Worm (Caenorhabditis elegans) whole organism, young adult: ENCODE data around the gene spop-1.

ENCODE experiments used
- B0019.2 ChIP-seq: fragments of 200-800 bp; sonication (Bioruptor generic); conservative IDR thresholded peaks from 2 replicates; pipeline ENCODE4 v1.3.6; 2022; ENCODE audit warnings: missing genetic modification reagents, missing genetic modification characterization, missing compliant biosample characterization
- B0261.1 ChIP-seq: sonication (generic microtip); optimal IDR thresholded peaks from 2 replicates; lab custom pipeline; 2016; ENCODE audit warnings: mild to moderate bottlenecking, missing genetic modification characterization, moderate library complexity, missing compliant biosample characterization
- B0336.3 ChIP-seq: fragments of 200-800 bp; sonication (Bioruptor generic); IDR thresholded peaks from 2 replicates; pipeline ENCODE4 v1.3.6; 2022; ENCODE audit warnings: missing genetic modification characterization, missing compliant biosample characterization
- C06A6.2 ChIP-seq: fragments of 200-800 bp; sonication (Bioruptor generic); conservative IDR thresholded peaks from 2 replicates; pipeline ENCODE4 v1.3.6; 2022; ENCODE audit warnings: missing genetic modification characterization, missing compliant biosample characterization
- D2030.7 ChIP-seq: fragments of 200-800 bp; sonication (Bioruptor generic); IDR thresholded peaks from 2 replicates; pipeline ENCODE4 v1.3.6; 2022; ENCODE audit warnings: missing genetic modification reagents, missing genetic modification characterization, missing compliant biosample characterization
- F10E7.11 ChIP-seq: sonication (generic microtip); optimal IDR thresholded peaks from 2 replicates; lab custom pipeline; 2017; ENCODE audit warnings: mild to moderate bottlenecking, missing genetic modification characterization, moderate library complexity, missing compliant biosample characterization
- F22D6.2 ChIP-seq: sonication (generic microtip); optimal IDR thresholded peaks from 2 replicates; lab custom pipeline; 2016; ENCODE audit warnings: mild to moderate bottlenecking, missing genetic modification characterization, missing compliant biosample characterization
- F37B4.10 ChIP-seq: fragments of 200-800 bp; sonication (Bioruptor generic); IDR thresholded peaks from 2 replicates; pipeline ENCODE4 v1.3.6; 2022; ENCODE audit warnings: missing genetic modification characterization, missing compliant biosample characterization
- F52B5.7 ChIP-seq: sonication (generic microtip); optimal IDR thresholded peaks from 2 replicates; lab custom pipeline; 2016; ENCODE audit warnings: mild to moderate bottlenecking, missing genetic modification characterization, missing compliant biosample characterization
- F55B11.4 ChIP-seq: sonication (generic microtip); optimal IDR thresholded peaks from 2 replicates; lab custom pipeline; 2016; ENCODE audit warnings: missing compliant biosample characterization, missing genetic modification characterization, borderline replicate concordance; ENCODE audit not compliant: insufficient read depth
- K11D2.4 ChIP-seq: fragments of 200-800 bp; sonication (Bioruptor generic); IDR thresholded peaks from 2 replicates; pipeline ENCODE4 v1.3.6; 2022; ENCODE audit warnings: missing genetic modification reagents, missing genetic modification characterization, missing compliant biosample characterization
- Y53F4B.3 ChIP-seq: fragments of 200-800 bp; sonication (Bioruptor generic); IDR thresholded peaks from 2 replicates; pipeline ENCODE4 v1.3.6; 2022; ENCODE audit warnings: missing genetic modification reagents, missing genetic modification characterization, missing compliant biosample characterization
- Y56A3A.18 ChIP-seq: fragments of 200-800 bp; sonication (Bioruptor generic); IDR thresholded peaks from 2 replicates; pipeline ENCODE4 v1.3.6; 2022; ENCODE audit warnings: missing genetic modification reagents, missing genetic modification characterization, missing compliant biosample characterization
- aptf-2 ChIP-seq: fragments of 200-800 bp; sonication (Bioruptor generic); conservative IDR thresholded peaks from 2 replicates; pipeline ENCODE4 v1.3.6; 2022; ENCODE audit warnings: missing genetic modification reagents, missing genetic modification characterization, missing compliant biosample characterization
- athp-1 ChIP-seq: sonication (generic microtip); optimal IDR thresholded peaks from 2 replicates; lab custom pipeline; 2017; ENCODE audit warnings: mild to moderate bottlenecking, missing genetic modification characterization, missing compliant biosample characterization
- attf-6 ChIP-seq: fragments of 200-800 bp; sonication (Bioruptor generic); IDR thresholded peaks from 2 replicates; pipeline ENCODE4 v1.3.6; 2022; ENCODE audit warnings: missing genetic modification reagents, missing genetic modification characterization, missing compliant biosample characterization
- bed-1 ChIP-seq: fragments of 200-800 bp; sonication (Bioruptor generic); IDR thresholded peaks from 2 replicates; pipeline ENCODE4 v1.3.6; 2022; ENCODE audit warnings: missing genetic modification reagents, missing genetic modification characterization, missing compliant biosample characterization
- cebp-1 ChIP-seq, 2 experiments: fragments of 200-800 bp in 1 of 2; sonication (Bioruptor generic) in 1 of 2; sonication (generic microtip) in 1 of 2; IDR thresholded peaks in 1 of 2; optimal IDR thresholded peaks in 1 of 2; 2 replicates each; pipeline versions ENCODE4 v1.3.6 to Lab custom; 2017 to 2022; ENCODE audit warnings: missing compliant biosample characterization in 2 of 2, missing genetic modification characterization in 2 of 2, mild to moderate bottlenecking in 1 of 2, missing genetic modification reagents in 1 of 2, moderate library complexity in 1 of 2
- ceh-27 ChIP-seq: fragments of 200-800 bp; sonication (Bioruptor generic); optimal IDR thresholded peaks from 2 replicates; lab custom pipeline; 2018; ENCODE audit warnings: mild to moderate bottlenecking, missing genetic modification characterization, moderate library complexity, missing compliant biosample characterization
- ceh-58 ChIP-seq: fragments of 200-800 bp; sonication (Bioruptor generic); IDR thresholded peaks from 2 replicates; pipeline ENCODE4 v1.3.6; 2022; ENCODE audit warnings: missing genetic modification characterization, missing compliant biosample characterization
- ceh-79 ChIP-seq: sonication (generic microtip); optimal IDR thresholded peaks from 2 replicates; lab custom pipeline; 2017; ENCODE audit warnings: mild to moderate bottlenecking, missing genetic modification characterization, missing compliant biosample characterization
- ceh-91 ChIP-seq: fragments of 200-800 bp; sonication (Bioruptor generic); IDR thresholded peaks from 2 replicates; pipeline ENCODE4 v1.3.6; 2022; ENCODE audit warnings: missing genetic modification reagents, missing genetic modification characterization, missing compliant biosample characterization
- chd-7 ChIP-seq: sonication (generic microtip); optimal IDR thresholded peaks from 2 replicates; lab custom pipeline; 2016; ENCODE audit warnings: mild to moderate bottlenecking, missing genetic modification characterization, moderate library complexity, missing compliant biosample characterization
- efl-1 ChIP-seq: fragments of 150-350 bp; optimal IDR thresholded peaks from 2 replicates; lab custom pipeline; 2014; ENCODE audit warnings: missing biosample characterization, missing genetic modification reagents, missing genetic modification characterization
- egl-44 ChIP-seq: fragments of 200-800 bp; sonication (Bioruptor generic); IDR thresholded peaks from 2 replicates; pipeline ENCODE4 v1.3.6; 2022; ENCODE audit warnings: missing genetic modification reagents, missing genetic modification characterization, missing compliant biosample characterization
- gei-17 ChIP-seq: fragments of 200-800 bp; sonication (Bioruptor generic); optimal IDR thresholded peaks from 2 replicates; lab custom pipeline; 2018; ENCODE audit warnings: mild to moderate bottlenecking, missing genetic modification characterization, missing compliant biosample characterization
- hlh-26 ChIP-seq: fragments of 200-800 bp; sonication (Bioruptor generic); conservative IDR thresholded peaks from 2 replicates; pipeline ENCODE4 v1.3.6; 2022; ENCODE audit warnings: missing genetic modification reagents, missing genetic modification characterization, missing compliant biosample characterization
- hmg-1.2 ChIP-seq: fragments of 200-800 bp; sonication (Bioruptor generic); IDR thresholded peaks from 2 replicates; pipeline ENCODE4 v1.3.6; 2022; ENCODE audit warnings: missing genetic modification reagents, missing genetic modification characterization, missing compliant biosample characterization
- lin-40 ChIP-seq: sonication (generic microtip); optimal IDR thresholded peaks from 2 replicates; lab custom pipeline; 2016; ENCODE audit warnings: missing genetic modification characterization, mild to moderate bottlenecking, missing compliant biosample characterization, missing genotype, missing genetic modification reagents
- madf-3 ChIP-seq: fragments of 200-800 bp; sonication (Bioruptor generic); IDR thresholded peaks from 2 replicates; pipeline ENCODE4 v1.3.6; 2022; ENCODE audit warnings: missing genetic modification reagents, missing genetic modification characterization, missing compliant biosample characterization
- mxl-1 ChIP-seq: sonication (generic microtip); optimal IDR thresholded peaks from 2 replicates; lab custom pipeline; 2016; ENCODE audit warnings: missing genetic modification characterization, missing compliant biosample characterization
- nfyb-1 ChIP-seq: fragments of 200-800 bp; sonication (Bioruptor generic); IDR thresholded peaks from 2 replicates; pipeline ENCODE4 v1.3.6; 2022; ENCODE audit warnings: missing genetic modification reagents, missing genetic modification characterization, missing compliant biosample characterization
- nhr-179 ChIP-seq: sonication (generic microtip); optimal IDR thresholded peaks from 2 replicates; lab custom pipeline; 2016; ENCODE audit warnings: mild to moderate bottlenecking, missing genetic modification characterization, missing compliant biosample characterization
- rcor-1 ChIP-seq: fragments of 200-800 bp; sonication (Bioruptor generic); IDR thresholded peaks from 2 replicates; pipeline ENCODE4 v1.3.6; 2022; ENCODE audit warnings: missing genetic modification reagents, missing genetic modification characterization, missing compliant biosample characterization
- rec-8 ChIP-seq, 2 experiments: sonication (generic microtip); optimal IDR thresholded peaks; 2 replicates each; lab custom pipeline; 2016; ENCODE audit warnings: mild to moderate bottlenecking in 2 of 2, missing genetic modification characterization in 2 of 2, missing genetic modification reagents in 2 of 2, missing genotype in 2 of 2, missing biosample characterization in 1 of 2, missing compliant biosample characterization in 1 of 2, moderate library complexity in 1 of 2
- repo-1 ChIP-seq: sonication (generic microtip); optimal IDR thresholded peaks from 2 replicates; lab custom pipeline; 2017; ENCODE audit warnings: mild to moderate bottlenecking, missing genetic modification characterization, missing compliant biosample characterization
- snpc-1.1 ChIP-seq: sonication (generic microtip); optimal IDR thresholded peaks from 2 replicates; lab custom pipeline; 2017; ENCODE audit warnings: missing genetic modification characterization, mild to moderate bottlenecking, missing compliant biosample characterization, antibody characterized with exemption, moderate library complexity, missing genotype, missing genetic modification reagents; ENCODE audit not compliant: insufficient read depth
- snpc-3.4 ChIP-seq: sonication (generic microtip); optimal IDR thresholded peaks from 2 replicates; lab custom pipeline; 2017; ENCODE audit warnings: missing genetic modification characterization, mild to moderate bottlenecking, missing compliant biosample characterization, antibody characterized with exemption, moderate library complexity, missing genotype, missing genetic modification reagents
- tbp1 ChIP-seq: fragments of 200-800 bp; sonication (Bioruptor generic); optimal IDR thresholded peaks from 2 replicates; lab custom pipeline; 2018; ENCODE audit warnings: mild to moderate bottlenecking, missing genetic modification characterization, missing compliant biosample characterization
- tbx-9 ChIP-seq: sonication (generic microtip); optimal IDR thresholded peaks from 2 replicates; lab custom pipeline; 2016; ENCODE audit warnings: borderline replicate concordance, missing genetic modification characterization, inconsistent platforms, missing compliant biosample characterization
- unc-130 ChIP-seq: sonication (generic microtip); optimal IDR thresholded peaks from 2 replicates; lab custom pipeline; 2016; ENCODE audit warnings: missing genetic modification reagents, missing genetic modification characterization, missing compliant biosample characterization
- xnd-1 ChIP-seq: sonication (generic microtip); optimal IDR thresholded peaks from 2 replicates; lab custom pipeline; 2016; ENCODE audit warnings: missing genotype, missing genetic modification reagents, missing genetic modification characterization, missing compliant biosample characterization
- zim-3 ChIP-seq: sonication (generic microtip); optimal IDR thresholded peaks from 2 replicates; lab custom pipeline; 2017; ENCODE audit warnings: mild to moderate bottlenecking, missing genetic modification characterization, moderate library complexity, missing compliant biosample characterization
- ztf-22 ChIP-seq: fragments of 200-800 bp; sonication (Bioruptor generic); optimal IDR thresholded peaks from 2 replicates; lab custom pipeline; 2018; ENCODE audit warnings: mild to moderate bottlenecking, missing genetic modification characterization, moderate library complexity, missing compliant biosample characterization
- ztf-6 ChIP-seq: fragments of 200-800 bp; sonication (Bioruptor generic); IDR thresholded peaks from 2 replicates; pipeline ENCODE4 v1.3.6; 2022; ENCODE audit warnings: missing genetic modification reagents, missing genetic modification characterization, missing compliant biosample characterization

spop-1 gene

DNA sequence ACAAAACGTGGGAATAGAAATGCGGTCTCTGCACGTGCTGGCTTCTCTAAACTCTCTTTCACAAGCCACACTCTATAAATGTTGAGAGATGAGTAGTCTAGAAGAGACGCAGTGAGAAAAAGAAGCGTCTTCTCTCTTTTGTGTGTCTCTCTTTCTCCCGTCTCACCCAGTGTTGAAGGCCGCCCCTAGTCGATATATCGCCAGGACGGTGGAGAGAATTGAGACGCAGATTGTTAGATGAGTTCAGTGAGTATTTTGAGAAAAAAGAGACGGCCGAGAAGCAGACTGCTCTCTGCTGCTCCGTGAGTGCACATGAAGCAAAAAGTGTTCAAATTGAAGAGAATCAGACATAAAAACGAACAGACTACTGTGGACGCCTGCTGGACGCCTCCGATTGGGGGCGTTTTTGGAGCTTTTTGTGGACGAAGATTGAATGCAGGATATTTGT lies 1.3 kb downstream of the spop-1 start (continued):
- TF ChIP-seq attf-6 (GFP tag; lab: Robert Waterston, UW) (no peak), snpc-3.4 (tag; lab: Kevin White, UChicago) (no peak), ceh-58 (GFP tag; lab: Robert Waterston, UW) (no peak), B0336.3 (no peak), xnd-1 (no peak), rcor-1 (GFP tag; lab: Robert Waterston, UW) (0 out of 2 replicates have a peak, but pooled peaks have one; percentile 27), ztf-22 (GFP tag; lab: Kevin White, UChicago) (no peak), ceh-27 (GFP tag; lab: Kevin White, UChicago) (peak; percentile 82), tbx-9 (tag; lab: Kevin White, UChicago) (no peak), aptf-2 (GFP tag; lab: Robert Waterston, UW) (no peak), ceh-79 (tag; lab: Kevin White, UChicago) (no peak), F55B11.4 (tag; lab: Kevin White, UChicago) (no peak), efl-1 (GFP tag; lab: Kevin White, UChicago) (no peak), unc-130 (GFP tag; lab: Kevin White, UChicago) (no peak), B0261.1 (tag; lab: Kevin White, UChicago) (no peak), egl-44 (no peak), D2030.7 (GFP tag; lab: Robert Waterston, UW) (no peak), F22D6.2 (tag; lab: Kevin White, UChicago) (no peak), lin-40 (tag; lab: Kevin White, UChicago) (peak; percentile 90), C06A6.2 (GFP tag; lab: Robert Waterston, UW) (peak; percentile 66; the same call in 1 of the 2 replicates), nfyb-1 (GFP tag; lab: Robert Waterston, UW) (peak; percentile 91), hlh-26 (GFP tag; lab: Robert Waterston, UW) (no peak), Y53F4B.3 (GFP tag; lab: Robert Waterston, UW) (no peak), rec-8 (tag; optimal IDR thresholded peaks at IDR 0.05; lab: Kevin White, UChicago) (no peak), zim-3 (tag; lab: Kevin White, UChicago) (no peak), hmg-1.2 (GFP tag; lab: Robert Waterston, UW) (peak; percentile 94), repo-1 (tag; lab: Kevin White, UChicago) (peak; percentile 40), gei-17 (no peak), Y56A3A.18 (GFP tag; lab: Robert Waterston, UW) (no peak), tbp1 (peak; percentile 45), nhr-179 (tag; lab: Kevin White, UChicago) (no peak), ztf-6 (GFP tag; lab: Robert Waterston, UW) (no peak), snpc-1.1 (no peak), athp-1 (tag; lab: Kevin White, UChicago) (peak; percentile 84), F10E7.11 (tag; lab: Kevin White, UChicago) (no peak), ceh-91 (GFP tag; lab: Robert Waterston, UW) (no peak), F37B4.10 (GFP tag; lab: Robert Waterston, UW) (no peak), mxl-1 (tag; lab: Kevin White, UChicago) (no peak), B0019.2 (GFP tag; lab: Robert Waterston, UW) (no peak), F52B5.7 (tag; lab: Kevin White, UChicago) (no peak), K11D2.4 (GFP tag; lab: Robert Waterston, UW) (peak; percentile 53; the same call in 1 of the 2 replicates), cebp-1 (GFP tag; IDR thresholded peaks at IDR 0.05; lab: Robert Waterston, UW) (peak; percentile 62), cebp-1 (tag; optimal IDR thresholded peaks at IDR 0.05; lab: Kevin White, UChicago) (peak; percentile 86), bed-1 (no peak), chd-7 (tag; lab: Kevin White, UChicago) (peak; percentile 79), madf-3 (GFP tag; lab: Robert Waterston, UW) (no peak)
- TF ChIP-seq, all 124 proteins: peak for 39
